Worm (Caenorhabditis elegans) whole organism, late embryonic: ENCODE results near the gene srbc-10.

Experiments used
- ama-1 ChIP-seq: fragments of 150-350 bp; optimal IDR thresholded peaks from 2 replicates; lab custom pipeline; 2014
- elt-2 ChIP-seq: sonication (generic microtip); optimal IDR thresholded peaks from 2 replicates; lab custom pipeline; 2016; ENCODE audit warnings: missing genetic modification reagents, missing genetic modification characterization, missing compliant biosample characterization
- lin-11 ChIP-seq: fragments of 200-800 bp; sonication (Bioruptor generic); optimal IDR thresholded peaks from 2 replicates; lab custom pipeline; 2018; ENCODE audit warnings: mild to moderate bottlenecking, missing genetic modification characterization, missing compliant biosample characterization
- nhr-11 ChIP-seq: fragments of 150-350 bp; optimal IDR thresholded peaks from 2 replicates; lab custom pipeline; 2014; ENCODE audit warnings: missing biosample characterization, missing genetic modification characterization
- pha-4 ChIP-seq: fragments of 150-350 bp; optimal IDR thresholded peaks from 2 replicates; lab custom pipeline; 2018; ENCODE audit warnings: missing biosample characterization, missing genetic modification reagents, missing genetic modification characterization
- sox-4 ChIP-seq: sonication (generic microtip); optimal IDR thresholded peaks from 2 replicates; lab custom pipeline; 2017; ENCODE audit warnings: mild to moderate bottlenecking, missing genetic modification characterization, inconsistent platforms, missing compliant biosample characterization

- TF ChIP-seq ama-1 (lab: Kevin White, UChicago) (no peak), sox-4 (tag; lab: Kevin White, UChicago) (no peak), elt-2 (tag; lab: Kevin White, UChicago) (no peak), nhr-11 (tag; lab: Kevin White, UChicago) (no peak), pha-4 (tag; lab: Kevin White, UChicago) (no peak), lin-11 (tag; lab: Kevin White, UChicago) (no peak)
Observed at ce11 chrV:7492924-7493323, at the start of gene srbc-10.
